Fruit fly (Drosophila melanogaster): ENCODE results near the gene CG32814.
A peak's percentile ranks its signal among the peaks of the same experiment; 100 is the strongest.

The CG32814 gene

DNA sequence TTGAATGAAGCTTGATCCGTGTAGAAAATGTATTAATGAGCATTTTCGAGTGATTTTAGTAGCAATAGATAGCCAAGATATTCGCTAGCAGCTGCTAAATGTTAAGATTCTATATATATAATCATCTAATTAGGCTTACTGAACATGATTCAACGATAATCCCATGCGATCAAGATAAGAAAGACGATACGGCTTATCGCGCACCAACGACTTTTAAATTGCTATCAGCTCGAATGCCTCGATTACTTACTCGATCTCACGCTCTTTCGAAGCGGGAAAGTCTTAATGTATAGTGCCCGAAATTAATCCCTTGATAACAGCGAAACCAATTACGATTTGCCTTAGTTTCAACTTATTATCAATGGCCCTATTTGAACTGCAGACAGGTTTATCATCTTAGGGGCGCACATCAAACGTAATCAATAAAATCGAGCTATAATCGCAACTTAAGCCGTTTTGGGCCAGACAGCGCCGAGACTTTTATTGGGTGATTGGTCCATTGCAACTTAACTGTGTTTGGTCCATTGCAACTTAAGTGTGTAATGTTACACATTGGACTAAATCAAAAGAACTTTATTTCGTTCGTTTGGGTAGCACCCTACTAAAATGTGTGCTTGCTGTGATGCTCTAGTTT, 24.2 kb upstream of the CG32814 start (continued):
- TF ChIP-seq gfzf (GFP tag; optimal IDR thresholded peaks at IDR 0.05) = no peak
- no peak for TF ChIP-seq C15 (GFP tag; IDR thresholded peaks at IDR 0.05)
- TF ChIP-seq chif (GFP tag; optimal IDR thresholded peaks at IDR 0.05) = no peak

DNA sequence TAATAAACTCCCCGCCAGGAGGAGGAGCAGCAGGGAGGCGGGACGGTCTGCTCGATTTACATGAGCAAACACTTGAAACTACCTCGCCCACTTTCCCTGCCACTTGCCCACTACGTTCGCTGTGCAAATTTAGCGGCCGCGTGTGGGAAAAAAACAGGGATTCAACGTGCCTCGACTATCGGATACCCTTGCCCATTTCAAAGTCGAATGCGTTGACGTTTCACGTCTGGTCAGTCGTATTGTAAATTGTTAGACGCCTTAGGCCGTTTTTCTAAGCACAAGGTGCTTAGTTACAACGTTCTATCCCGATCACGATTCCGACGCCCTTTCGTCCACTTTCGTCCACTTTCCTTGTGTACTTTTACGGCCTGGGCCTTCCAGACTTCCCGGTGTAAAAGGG, 21.2 kb upstream of the CG32814 start:
- TF ChIP-seq vnd (GFP tag; IDR thresholded peaks at IDR 0.05; ENCODE audit: partially characterized antibody) = 0 out of 3 replicates have a peak, but pooled peaks have one; percentile 33
- TF ChIP-seq D19B (GFP tag; optimal IDR thresholded peaks at IDR 0.05) = peak; percentile 31
- no peak for TF ChIP-seq CTCF (GFP tag; optimal IDR thresholded peaks at IDR 0.05)
- TF ChIP-seq Doc2 (GFP tag; IDR thresholded peaks at IDR 0.05) = no peak
- TF ChIP-seq pb (GFP tag; optimal IDR thresholded peaks at IDR 0.05) = no peak
- TF ChIP-seq CG2116 (GFP tag; optimal IDR thresholded peaks at IDR 0.05) = no peak
- peak; percentile 51; the same call in 1 of the 3 replicates for TF ChIP-seq CG16813 (GFP tag; IDR thresholded peaks at IDR 0.05; ENCODE audit: partially characterized antibody)
- 0 out of 3 replicates have a peak, but pooled peaks have one; percentile 16 for TF ChIP-seq CG6791 (GFP tag; IDR thresholded peaks at IDR 0.05; ENCODE audit: partially characterized antibody)
- TF ChIP-seq CG4707 (GFP tag; optimal IDR thresholded peaks at IDR 0.05) = no peak
- no peak for TF ChIP-seq CG7745 (tag; optimal IDR thresholded peaks at IDR 0.05)
- no peak for TF ChIP-seq usp (GFP tag; optimal IDR thresholded peaks at IDR 0.05)
- TF ChIP-seq pfk (GFP tag; optimal IDR thresholded peaks at IDR 0.05) = no peak
- no peak for TF ChIP-seq CHES-1-like (GFP tag; optimal IDR thresholded peaks at IDR 0.05)
- TF ChIP-seq en (GFP tag; optimal IDR thresholded peaks at IDR 0.05) = no peak
- no peak for TF ChIP-seq CG11085 (GFP tag; IDR thresholded peaks at IDR 0.05)
- no peak for TF ChIP-seq CG18599 (GFP tag; optimal IDR thresholded peaks at IDR 0.05)
- TF ChIP-seq crol (GFP tag; IDR thresholded peaks at IDR 0.05) = 0 out of 2 replicates have a peak, but pooled peaks have one; percentile 16
- no peak for TF ChIP-seq CG3847 (GFP tag; IDR thresholded peaks at IDR 0.05)
- TF ChIP-seq ac (GFP tag; optimal IDR thresholded peaks at IDR 0.05) = no peak
- no peak for TF ChIP-seq CG6689 (GFP tag; IDR thresholded peaks at IDR 0.05)
- TF ChIP-seq CG2202 (tag; optimal IDR thresholded peaks at IDR 0.05) = no peak
- TF ChIP-seq CG11093 (GFP tag; IDR thresholded peaks at IDR 0.05) = no peak
- peak; percentile 53; the same call in 1 of the 2 replicates for TF ChIP-seq nerfin-2 (GFP tag; IDR thresholded peaks at IDR 0.05; ENCODE audit: partially characterized antibody)
- TF ChIP-seq Ada2b (GFP tag; IDR thresholded peaks at IDR 0.05) = no peak
- no peak for TF ChIP-seq run (tag; optimal IDR thresholded peaks at IDR 0.05)
- no peak for TF ChIP-seq NFAT (GFP tag; IDR thresholded peaks at IDR 0.05)
- TF ChIP-seq CG8924 (tag; optimal IDR thresholded peaks at IDR 0.05) = no peak
- TF ChIP-seq br (optimal IDR thresholded peaks at IDR 0.05) = no peak
- TF ChIP-seq Spps (tag; optimal IDR thresholded peaks at IDR 0.05) = no peak
- TF ChIP-seq slou (GFP tag; optimal IDR thresholded peaks at IDR 0.05) = no peak
- TF ChIP-seq Med (GFP tag) = peak; percentile 61
- no peak for TF ChIP-seq HHEX (GFP tag; optimal IDR thresholded peaks at IDR 0.05)
- TF ChIP-seq CG14860 (GFP tag; IDR thresholded peaks at IDR 0.05; ENCODE audit: partially characterized antibody) = peak; percentile 24; the same call in 1 of the 3 replicates
- no peak for TF ChIP-seq stwl (tag; optimal IDR thresholded peaks at IDR 0.05)

DNA sequence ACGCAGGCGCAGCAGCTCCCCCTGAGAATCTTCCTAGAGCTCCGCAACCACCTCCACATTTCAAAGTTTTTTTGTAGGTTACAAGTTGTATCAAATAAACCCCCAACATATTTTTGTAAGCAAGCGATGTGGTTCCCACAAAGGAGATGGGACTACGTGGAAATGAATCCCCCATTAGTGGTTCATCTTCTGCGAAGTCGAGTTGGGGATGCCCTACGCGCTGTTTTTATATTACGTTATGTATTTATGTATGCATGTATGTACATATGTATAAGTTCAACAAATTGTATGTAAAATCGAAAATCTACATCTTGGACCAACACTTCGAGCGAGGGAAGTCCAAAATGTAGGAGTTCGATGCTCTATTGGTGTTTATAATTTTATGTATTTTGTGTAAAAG, 19.4 kb upstream of the CG32814 start, which contains the start of gene CG42259:
TSS of gene CG42259 (plus strand) at position 301 of the 400 bp plus-strand sequence.
- TF ChIP-seq CG17186 (GFP tag; optimal IDR thresholded peaks at IDR 0.05) (no peak), CG2678 (tag; optimal IDR thresholded peaks at IDR 0.05) (no peak), CG9817 (tag; optimal IDR thresholded peaks at IDR 0.05) (no peak), CG9797 (GFP tag; optimal IDR thresholded peaks at IDR 0.05) (no peak), CG6689 (GFP tag; IDR thresholded peaks at IDR 0.05) (no peak), CG7556 (GFP tag; optimal IDR thresholded peaks at IDR 0.05) (no peak), sd (tag; optimal IDR thresholded peaks at IDR 0.05) (no peak), chn (GFP tag; optimal IDR thresholded peaks at IDR 0.05) (no peak), HLH4C (GFP tag; IDR thresholded peaks at IDR 0.05; ENCODE audit: partially characterized antibody) (no peak), Jarid2 (GFP tag; optimal IDR thresholded peaks at IDR 0.05) (no peak), D19A (tag; optimal IDR thresholded peaks at IDR 0.05) (no peak), CG8388 (GFP tag; optimal IDR thresholded peaks at IDR 0.05) (no peak)

Data from whole organism, embryonic.